Worm (Caenorhabditis elegans) whole organism, L1 larva: ENCODE measurements around the gene msp-36.

ENCODE experiments used
- C04F5.9 ChIP-seq: sonication (generic microtip); optimal IDR thresholded peaks from 2 replicates; lab custom pipeline; 2016; ENCODE audit warnings: missing genetic modification characterization, missing compliant biosample characterization
- C16A3.4 ChIP-seq: fragments of 150-350 bp; optimal IDR thresholded peaks from 2 replicates; lab custom pipeline; 2014; ENCODE audit warnings: missing biosample characterization, missing genetic modification characterization
- F16B12.6 ChIP-seq: fragments of 150-350 bp; optimal IDR thresholded peaks from 2 replicates; lab custom pipeline; 2014; ENCODE audit warnings: missing biosample characterization, missing genetic modification characterization
- Y116A8C.19 ChIP-seq: sonication (generic microtip); optimal IDR thresholded peaks from 2 replicates; lab custom pipeline; 2016; ENCODE audit warnings: missing compliant biosample characterization, missing genetic modification characterization, borderline replicate concordance
- alr-1 ChIP-seq: fragments of 200-800 bp; sonication (Bioruptor generic); optimal IDR thresholded peaks from 2 replicates; lab custom pipeline; 2018; ENCODE audit warnings: borderline replicate concordance, mild to moderate bottlenecking, missing genetic modification characterization, missing compliant biosample characterization
- aly-2 ChIP-seq: fragments of 150-350 bp; optimal IDR thresholded peaks from 2 replicates; lab custom pipeline; 2014; ENCODE audit warnings: missing biosample characterization, missing genetic modification characterization
- ama-1 ChIP-seq: fragments of 150-350 bp; optimal IDR thresholded peaks from 2 replicates; lab custom pipeline; 2014
- blmp-1 ChIP-seq: fragments of 150-350 bp; optimal IDR thresholded peaks from 2 replicates; lab custom pipeline; 2014; ENCODE audit warnings: missing biosample characterization, missing genetic modification characterization
- ceh-8 ChIP-seq: fragments of 200-800 bp; sonication (Bioruptor generic); optimal IDR thresholded peaks from 2 replicates; lab custom pipeline; 2018; ENCODE audit warnings: mild to moderate bottlenecking, missing genetic modification characterization, moderate library complexity, missing compliant biosample characterization
- ceh-88 ChIP-seq: fragments of 200-800 bp; sonication (Bioruptor generic); IDR thresholded peaks from 2 replicates; pipeline ENCODE4 v1.3.6; 2022; ENCODE audit warnings: missing genetic modification characterization, missing compliant biosample characterization
- ceh-90 ChIP-seq: sonication (generic microtip); optimal IDR thresholded peaks from 2 replicates; lab custom pipeline; 2016; ENCODE audit warnings: missing genetic modification characterization, missing compliant biosample characterization
- ces-1 ChIP-seq: fragments of 150-350 bp; optimal IDR thresholded peaks from 2 replicates; lab custom pipeline; 2014; ENCODE audit warnings: missing biosample characterization, missing genetic modification reagents, missing genetic modification characterization
- dsc-1 ChIP-seq: sonication (generic microtip); optimal IDR thresholded peaks from 2 replicates; lab custom pipeline; 2016; ENCODE audit warnings: mild to moderate bottlenecking, missing genetic modification characterization, missing compliant biosample characterization
- efl-3 ChIP-seq: fragments of 200-800 bp; sonication (Bioruptor generic); optimal IDR thresholded peaks from 2 replicates; lab custom pipeline; 2018; ENCODE audit warnings: mild to moderate bottlenecking, missing genetic modification characterization, missing compliant biosample characterization
- egl-13 ChIP-seq: sonication (generic microtip); optimal IDR thresholded peaks from 2 replicates; lab custom pipeline; 2016; ENCODE audit warnings: missing genotype, missing genetic modification reagents, missing genetic modification characterization, missing compliant biosample characterization
- elt-2 ChIP-seq: sonication (generic microtip); optimal IDR thresholded peaks from 2 replicates; lab custom pipeline; 2016; ENCODE audit warnings: missing genetic modification characterization, mild to moderate bottlenecking, inconsistent platforms, missing compliant biosample characterization, missing genetic modification reagents
- ets-5 ChIP-seq: fragments of 200-800 bp; sonication (Bioruptor generic); IDR thresholded peaks from 2 replicates; pipeline ENCODE4 v1.3.6; 2022; ENCODE audit warnings: missing genetic modification characterization, missing compliant biosample characterization
- fkh-10 ChIP-seq: sonication (generic microtip); optimal IDR thresholded peaks from 2 replicates; lab custom pipeline; 2017; ENCODE audit warnings: missing biosample characterization, missing genetic modification reagents, missing genetic modification characterization
- fkh-8 ChIP-seq: sonication (generic microtip); optimal IDR thresholded peaks from 2 replicates; lab custom pipeline; 2016; ENCODE audit warnings: mild to moderate bottlenecking, missing genetic modification characterization, missing compliant biosample characterization
- fos-1 ChIP-seq: fragments of 150-350 bp; optimal IDR thresholded peaks from 2 replicates; lab custom pipeline; 2014; ENCODE audit warnings: missing biosample characterization, missing genetic modification characterization
- hlh-4 ChIP-seq: sonication (generic microtip); optimal IDR thresholded peaks from 2 replicates; lab custom pipeline; 2016; ENCODE audit warnings: mild to moderate bottlenecking, missing genetic modification characterization, missing compliant biosample characterization
- hpl-2 ChIP-seq: fragments of 150-350 bp; optimal IDR thresholded peaks from 2 replicates; lab custom pipeline; 2014; ENCODE audit warnings: missing biosample characterization, missing genetic modification reagents, missing genetic modification characterization
- irx-1 ChIP-seq: sonication (generic microtip); optimal IDR thresholded peaks from 2 replicates; lab custom pipeline; 2016; ENCODE audit warnings: missing genetic modification characterization, missing compliant biosample characterization
- isw-1 ChIP-seq: fragments of 200-800 bp; sonication (Bioruptor generic); IDR thresholded peaks from 2 replicates; pipeline ENCODE4 v1.3.6; 2022; ENCODE audit warnings: missing genetic modification characterization, missing compliant biosample characterization
- jun-1 ChIP-seq: fragments of 150-350 bp; optimal IDR thresholded peaks from 2 replicates; lab custom pipeline; 2014; ENCODE audit warnings: missing biosample characterization, missing genetic modification reagents, missing genetic modification characterization
- lin-14 ChIP-seq: fragments of 200-800 bp; sonication (Bioruptor generic); optimal IDR thresholded peaks from 2 replicates; lab custom pipeline; 2018; ENCODE audit warnings: mild to moderate bottlenecking, missing genetic modification characterization, moderate library complexity, missing compliant biosample characterization
- lin-15B ChIP-seq: fragments of 150-350 bp; sonication (generic microtip); optimal IDR thresholded peaks from 3 replicates; lab custom pipeline; 2014; ENCODE audit warnings: missing biosample characterization, missing genetic modification characterization
- lin-35 ChIP-seq, 2 experiments: fragments of 150-350 bp; optimal IDR thresholded peaks; 2 replicates each; lab custom pipeline; 2014; ENCODE audit warnings: missing biosample characterization in 2 of 2, missing genetic modification characterization in 2 of 2, missing genetic modification reagents in 2 of 2
- lir-3 ChIP-seq: sonication (generic microtip); optimal IDR thresholded peaks from 2 replicates; lab custom pipeline; 2016; ENCODE audit warnings: mild to moderate bottlenecking, missing genetic modification characterization, moderate library complexity, missing compliant biosample characterization; ENCODE audit not compliant: poor library complexity
- lsy-2 ChIP-seq, 2 experiments: fragments of 150-350 bp; optimal IDR thresholded peaks; 2 replicates each; lab custom pipeline; 2014; ENCODE audit warnings: missing biosample characterization in 2 of 2, missing genetic modification characterization in 2 of 2
- mab-9 ChIP-seq: fragments of 200-800 bp; sonication (Bioruptor generic); IDR thresholded peaks from 2 replicates; pipeline ENCODE4 v1.3.6; 2022; ENCODE audit warnings: missing genetic modification reagents, missing genetic modification characterization, missing compliant biosample characterization
- mdl-1 ChIP-seq, 2 experiments: fragments of 150-350 bp; optimal IDR thresholded peaks; 2 replicates each; lab custom pipeline; 2014 to 2017; ENCODE audit warnings: missing biosample characterization in 2 of 2, missing genetic modification characterization in 2 of 2, inconsistent platforms in 1 of 2
- mef-2 ChIP-seq: fragments of 150-350 bp; optimal IDR thresholded peaks from 2 replicates; lab custom pipeline; 2014; ENCODE audit warnings: missing biosample characterization, missing genetic modification characterization
- mep-1 ChIP-seq: fragments of 150-350 bp; optimal IDR thresholded peaks from 2 replicates; lab custom pipeline; 2014; ENCODE audit warnings: missing biosample characterization, missing genetic modification characterization
- nhr-11 ChIP-seq: fragments of 150-350 bp; optimal IDR thresholded peaks from 2 replicates; lab custom pipeline; 2014; ENCODE audit warnings: missing biosample characterization, missing genetic modification characterization
- nhr-19 ChIP-seq: fragments of 200-800 bp; sonication (Bioruptor generic); conservative IDR thresholded peaks from 2 replicates; pipeline ENCODE4 v1.3.6; 2022; ENCODE audit warnings: missing genetic modification characterization, missing compliant biosample characterization
- nhr-237 ChIP-seq: fragments of 150-350 bp; optimal IDR thresholded peaks from 2 replicates; lab custom pipeline; 2014; ENCODE audit warnings: missing biosample characterization, missing genetic modification characterization
- nhr-47 ChIP-seq: sonication (generic microtip); optimal IDR thresholded peaks from 2 replicates; lab custom pipeline; 2016; ENCODE audit warnings: mild to moderate bottlenecking, missing genetic modification characterization, moderate library complexity, missing compliant biosample characterization
- nhr-71 ChIP-seq: sonication (generic microtip); optimal IDR thresholded peaks from 2 replicates; lab custom pipeline; 2016; ENCODE audit warnings: mild to moderate bottlenecking, missing genetic modification characterization, moderate library complexity, missing compliant biosample characterization
- nhr-76 ChIP-seq: sonication (generic microtip); optimal IDR thresholded peaks from 2 replicates; lab custom pipeline; 2017; ENCODE audit warnings: missing biosample characterization, missing genetic modification characterization
- nhr-90 ChIP-seq: sonication (generic microtip); optimal IDR thresholded peaks from 2 replicates; lab custom pipeline; 2016; ENCODE audit warnings: mild to moderate bottlenecking, missing genetic modification characterization, missing compliant biosample characterization; ENCODE audit not compliant: poor library complexity
- pax-3 ChIP-seq: fragments of 200-800 bp; sonication (Bioruptor generic); optimal IDR thresholded peaks from 2 replicates; lab custom pipeline; 2018; ENCODE audit warnings: mild to moderate bottlenecking, missing genetic modification characterization, moderate library complexity, missing compliant biosample characterization
- rnt-1 ChIP-seq: sonication (generic microtip); optimal IDR thresholded peaks from 2 replicates; lab custom pipeline; 2016; ENCODE audit warnings: mild to moderate bottlenecking, missing genetic modification characterization, moderate library complexity, missing compliant biosample characterization
- snu-23 ChIP-seq: sonication (generic microtip); optimal IDR thresholded peaks from 2 replicates; lab custom pipeline; 2016; ENCODE audit warnings: missing genetic modification characterization, missing compliant biosample characterization
- sox-4 ChIP-seq: sonication (generic microtip); optimal IDR thresholded peaks from 2 replicates; lab custom pipeline; 2016; ENCODE audit warnings: missing genetic modification characterization, missing compliant biosample characterization
- sptf-1 ChIP-seq: fragments of 150-350 bp; optimal IDR thresholded peaks from 2 replicates; lab custom pipeline; 2014; ENCODE audit warnings: missing biosample characterization, missing genetic modification characterization
- sup-37 ChIP-seq: fragments of 200-800 bp; sonication (Bioruptor generic); optimal IDR thresholded peaks from 2 replicates; lab custom pipeline; 2018; ENCODE audit warnings: mild to moderate bottlenecking, missing genetic modification characterization, missing compliant biosample characterization
- swsn-7 ChIP-seq: sonication (generic microtip); optimal IDR thresholded peaks from 2 replicates; lab custom pipeline; 2016; ENCODE audit warnings: missing genetic modification characterization, missing compliant biosample characterization
- unc-30 ChIP-seq: sonication (generic microtip); optimal IDR thresholded peaks from 2 replicates; lab custom pipeline; 2017; ENCODE audit warnings: missing biosample characterization, missing genetic modification characterization
- unc-62 ChIP-seq: fragments of 150-350 bp; optimal IDR thresholded peaks from 2 replicates; lab custom pipeline; 2014; ENCODE audit warnings: missing biosample characterization, missing genetic modification reagents, missing genetic modification characterization
- unc-98 ChIP-seq: fragments of 200-800 bp; sonication (Bioruptor generic); IDR thresholded peaks from 2 replicates; pipeline ENCODE4 v1.3.6; 2022; ENCODE audit warnings: missing genetic modification characterization, missing compliant biosample characterization
- zag-1 ChIP-seq: fragments of 150-350 bp; optimal IDR thresholded peaks from 2 replicates; lab custom pipeline; 2014; ENCODE audit warnings: missing biosample characterization, missing genetic modification characterization
- zip-4 ChIP-seq: fragments of 200-800 bp; sonication (Bioruptor generic); optimal IDR thresholded peaks from 2 replicates; lab custom pipeline; 2018; ENCODE audit warnings: mild to moderate bottlenecking, missing genetic modification characterization, moderate library complexity, missing compliant biosample characterization
- ztf-4 ChIP-seq: fragments of 150-350 bp; optimal IDR thresholded peaks from 2 replicates; lab custom pipeline; 2014; ENCODE audit warnings: missing biosample characterization, missing genetic modification characterization

Gene msp-36

ce11 chrIV:10128906-10129386, 33.7 kb downstream of the msp-36 start, which contains the start of the genes gtbp-1 and K08F4.3 (continued):
- TF ChIP-seq ama-1 (lab: Kevin White, UChicago) (no peak), C16A3.4 (tag; lab: Kevin White, UChicago) (peak; percentile 75), rnt-1 (peak; percentile 76), C04F5.9 (tag; lab: Kevin White, UChicago) (no peak), lin-14 (GFP tag; lab: Kevin White, UChicago) (no peak), ceh-8 (GFP tag; lab: Kevin White, UChicago) (no peak), mdl-1 (tag; optimal IDR thresholded peaks at IDR 0.05; lab: Kevin White, UChicago) (peak in 1 of 2 experiments; percentile 66), egl-13 (tag; lab: Kevin White, UChicago) (no peak), ztf-4 (tag; lab: Kevin White, UChicago) (no peak), hpl-2 (GFP tag; lab: Kevin White, UChicago) (no peak), mep-1 (peak; percentile 85), efl-3 (GFP tag; lab: Kevin White, UChicago) (no peak), irx-1 (peak; percentile 10), hlh-4 (tag; lab: Kevin White, UChicago) (no peak), dsc-1 (tag; lab: Kevin White, UChicago) (peak; percentile 37), Y116A8C.19 (tag; lab: Kevin White, UChicago) (no peak), unc-30 (tag; lab: Kevin White, UChicago) (no peak), swsn-7 (tag; lab: Kevin White, UChicago) (peak; percentile 48), nhr-237 (tag; lab: Kevin White, UChicago) (no peak), zag-1 (tag; lab: Kevin White, UChicago) (no peak), mab-9 (GFP tag; lab: Robert Waterston, UW) (no peak), blmp-1 (tag; lab: Kevin White, UChicago) (peak; percentile 53), isw-1 (GFP tag; lab: Robert Waterston, UW) (peak; percentile 64), nhr-90 (tag; lab: Kevin White, UChicago) (peak; percentile 45), pax-3 (peak; percentile 23), mef-2 (tag; lab: Kevin White, UChicago) (no peak), alr-1 (no peak), unc-62 (GFP tag; lab: Kevin White, UChicago) (no peak), nhr-76 (tag; lab: Kevin White, UChicago) (no peak), ceh-90 (no peak), nhr-19 (GFP tag; lab: Robert Waterston, UW) (peak; percentile 61), fkh-10 (GFP tag; lab: Kevin White, UChicago) (no peak), ets-5 (no peak), aly-2 (tag; lab: Kevin White, UChicago) (no peak), lir-3 (tag; lab: Kevin White, UChicago) (no peak), lsy-2 (tag; optimal IDR thresholded peaks at IDR 0.05; lab: Kevin White, UChicago) (peak; percentile 79 to 95), sptf-1 (tag; lab: Kevin White, UChicago) (no peak), ceh-88 (GFP tag; lab: Robert Waterston, UW) (no peak; the same call in 1 of the 2 replicates), elt-2 (tag; lab: Kevin White, UChicago) (no peak), lin-35 (GFP tag; optimal IDR thresholded peaks at IDR 0.05; lab: Kevin White, UChicago) (peak; percentile 92 to 97), lin-15B (peak; percentile 85), nhr-11 (tag; lab: Kevin White, UChicago) (no peak), zip-4 (GFP tag; lab: Kevin White, UChicago) (no peak), ces-1 (GFP tag; lab: Kevin White, UChicago) (no peak), fkh-8 (tag; lab: Kevin White, UChicago) (peak; percentile 65), sox-4 (tag; lab: Kevin White, UChicago) (no peak), nhr-71 (tag; lab: Kevin White, UChicago) (peak; percentile 78), nhr-47 (peak; percentile 74), unc-98 (GFP tag; lab: Robert Waterston, UW) (no peak), F16B12.6 (tag; lab: Kevin White, UChicago) (peak; percentile 45), fos-1 (tag; lab: Kevin White, UChicago) (peak; percentile 47), jun-1 (tag; lab: Kevin White, UChicago) (peak; percentile 53), snu-23 (GFP tag; lab: Kevin White, UChicago) (peak; percentile 83), sup-37 (GFP tag; lab: Kevin White, UChicago) (no peak)
